Worm (Caenorhabditis elegans) whole organism, young adult: Measurements from ENCODE around the gene lact-5.

Experiments used
- F22D6.2 ChIP-seq: sonication (generic microtip); optimal IDR thresholded peaks from 2 replicates; lab custom pipeline; 2016; ENCODE audit warnings: mild to moderate bottlenecking, missing genetic modification characterization, missing compliant biosample characterization
- F33H1.4 ChIP-seq: fragments of 200-800 bp; sonication (Bioruptor generic); IDR thresholded peaks from 2 replicates; pipeline ENCODE4 v1.3.6; 2022; ENCODE audit warnings: missing genetic modification reagents, missing genetic modification characterization, missing compliant biosample characterization
- F49E8.2 ChIP-seq: sonication (generic microtip); optimal IDR thresholded peaks from 3 replicates; lab custom pipeline; 2017; ENCODE audit warnings: missing genetic modification characterization, mild to moderate bottlenecking, missing compliant biosample characterization, antibody characterized with exemption, moderate library complexity; ENCODE audit not compliant: insufficient read depth
- K12H6.12 ChIP-seq: fragments of 200-800 bp; sonication (Bioruptor generic); optimal IDR thresholded peaks from 2 replicates; lab custom pipeline; 2018; ENCODE audit warnings: mild to moderate bottlenecking, missing genetic modification characterization, missing compliant biosample characterization
- ama-1 ChIP-seq, 3 experiments: fragments of 150-350 bp in 1 of 3; sonication (generic microtip) in 2 of 3; optimal IDR thresholded peaks; 2 replicates each; lab custom pipeline; 2014 to 2018; ENCODE audit warnings: missing biosample characterization in 2 of 3, missing genetic modification characterization in 2 of 3, missing genetic modification reagents in 2 of 3
- fkh-3 ChIP-seq: sonication (generic microtip); optimal IDR thresholded peaks from 2 replicates; lab custom pipeline; 2016; ENCODE audit warnings: mild to moderate bottlenecking, missing genetic modification characterization, missing compliant biosample characterization
- hlh-12 ChIP-seq: sonication (generic microtip); optimal IDR thresholded peaks from 2 replicates; lab custom pipeline; 2016; ENCODE audit warnings: missing genetic modification characterization, missing compliant biosample characterization
- hmg-20 ChIP-seq: fragments of 200-800 bp; sonication (Bioruptor generic); IDR thresholded peaks from 2 replicates; pipeline ENCODE4 v1.3.6; 2022; ENCODE audit warnings: missing genetic modification reagents, missing genetic modification characterization, missing compliant biosample characterization
- hsf-1 ChIP-seq: fragments of 200-800 bp; sonication (Bioruptor generic); IDR thresholded peaks from 2 replicates; pipeline ENCODE4 v1.3.6; 2022; ENCODE audit warnings: missing genetic modification reagents, missing genetic modification characterization, missing compliant biosample characterization
- lin-35 ChIP-seq, 3 experiments: fragments of 150-350 bp in 2 of 3; sonication (generic microtip) in 1 of 3; optimal IDR thresholded peaks; 2 replicates each; lab custom pipeline; 2014 to 2018; ENCODE audit warnings: missing biosample characterization in 3 of 3, missing genetic modification characterization in 3 of 3, missing genetic modification reagents in 3 of 3
- lin-40 ChIP-seq: sonication (generic microtip); optimal IDR thresholded peaks from 2 replicates; lab custom pipeline; 2016; ENCODE audit warnings: missing genetic modification characterization, mild to moderate bottlenecking, missing compliant biosample characterization, missing genotype, missing genetic modification reagents
- lir-1 ChIP-seq: fragments of 200-800 bp; sonication (Bioruptor generic); conservative IDR thresholded peaks from 2 replicates; pipeline ENCODE4 v1.3.6; 2022; ENCODE audit warnings: missing genetic modification reagents, missing genetic modification characterization, missing compliant biosample characterization
- snpc-1.1 ChIP-seq: sonication (generic microtip); optimal IDR thresholded peaks from 2 replicates; lab custom pipeline; 2017; ENCODE audit warnings: missing genetic modification characterization, mild to moderate bottlenecking, missing compliant biosample characterization, antibody characterized with exemption, moderate library complexity, missing genotype, missing genetic modification reagents; ENCODE audit not compliant: insufficient read depth
- ztf-3 ChIP-seq: fragments of 200-800 bp; sonication (Bioruptor generic); optimal IDR thresholded peaks from 2 replicates; lab custom pipeline; 2018; ENCODE audit warnings: mild to moderate bottlenecking, missing genetic modification characterization, missing compliant biosample characterization

DNA sequence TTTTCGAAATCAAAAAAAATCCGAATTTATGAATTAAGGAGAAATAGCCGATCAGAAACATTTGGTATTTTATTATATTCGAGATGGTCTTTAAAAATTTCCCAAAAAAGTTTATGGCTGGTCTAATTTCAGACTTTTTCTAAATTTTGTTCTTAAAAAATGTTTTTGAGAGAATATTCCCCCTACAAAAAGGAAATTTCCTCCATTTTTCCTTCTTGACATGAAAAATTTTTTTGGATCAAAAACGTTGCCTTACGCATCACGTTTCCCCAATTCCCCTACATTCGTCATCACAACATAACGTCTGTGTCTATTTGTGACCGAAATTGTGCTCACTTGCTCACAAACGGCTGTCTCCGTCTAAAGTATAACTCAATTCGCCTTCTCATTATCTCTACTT is 28.2 kb downstream of the lact-5 start:
- TF ChIP-seq lin-35 (GFP tag; optimal IDR thresholded peaks at IDR 0.05; lab: Kevin White, UChicago), result no peak
- TF ChIP-seq ama-1 (optimal IDR thresholded peaks at IDR 0.05; lab: Kevin White, UChicago), result no peak
- no peak for TF ChIP-seq ama-1 (GFP tag; optimal IDR thresholded peaks at IDR 0.05; lab: Kevin White, UChicago)
- no peak for TF ChIP-seq hsf-1
- no peak for TF ChIP-seq F22D6.2
- TF ChIP-seq F33H1.4, result no peak
- TF ChIP-seq hmg-20, result no peak
- no peak for TF ChIP-seq lir-1 (GFP tag; lab: Robert Waterston, UW)
- TF ChIP-seq F49E8.2 (tag; lab: Kevin White, UChicago), result no peak
- TF ChIP-seq ztf-3, result no peak
- no peak for TF ChIP-seq lin-40 (tag; lab: Kevin White, UChicago)
- TF ChIP-seq hlh-12 (tag; lab: Kevin White, UChicago), result no peak
- TF ChIP-seq K12H6.12 (tag; lab: Kevin White, UChicago), result no peak
- TF ChIP-seq fkh-3 (tag; lab: Kevin White, UChicago), result no peak
- no peak for TF ChIP-seq snpc-1.1 (tag; lab: Kevin White, UChicago)
